Worm (Caenorhabditis elegans) whole organism, L2 larva: ENCODE results near the gene F09F9.5.

Experiments used
- blmp-1 ChIP-seq: sonication (generic microtip); optimal IDR thresholded peaks from 2 replicates; lab custom pipeline; 2017; ENCODE audit warnings: missing genetic modification characterization, mild to moderate bottlenecking, missing compliant biosample characterization, antibody characterized with exemption, moderate library complexity; ENCODE audit not compliant: insufficient read depth
- dmd-4 ChIP-seq: sonication (generic microtip); optimal IDR thresholded peaks from 2 replicates; lab custom pipeline; 2017; ENCODE audit warnings: missing biosample characterization, missing genetic modification characterization
- elt-3 ChIP-seq: sonication (generic microtip); optimal IDR thresholded peaks from 2 replicates; lab custom pipeline; 2017; ENCODE audit warnings: missing biosample characterization, missing genetic modification characterization
- lin-11 ChIP-seq: fragments of 150-350 bp; sonication (generic microtip); optimal IDR thresholded peaks from 2 replicates; lab custom pipeline; 2014; ENCODE audit warnings: missing biosample characterization, missing genetic modification characterization, inconsistent platforms, mixed read lengths

- TF ChIP-seq lin-11 (no peak), dmd-4 (tag; lab: Kevin White, UChicago) (no peak), elt-3 (tag; lab: Kevin White, UChicago) (no peak), blmp-1 (tag; lab: Kevin White, UChicago) (no peak)
These were observed 2.7 kb upstream of the F09F9.5 start, which contains the start of gene F09F9.1 for ce11 chrX:4115026-4115425.
